Worm (Caenorhabditis elegans): Measurements from ENCODE around the gene rrp-1.

ce11 chrIV:10026129-10026528, 44.1 kb upstream of the rrp-1 start:
- TF ChIP-seq zfp-3 (GFP tag; conservative IDR thresholded peaks at IDR 0.05) (no peak), mep-1 (tag; optimal IDR thresholded peaks at IDR 0.05) (no peak), nhr-25 (tag; optimal IDR thresholded peaks at IDR 0.05; ENCODE audit: borderline replicate concordance, insufficient read depth) (no peak), php-3 (GFP tag; IDR thresholded peaks at IDR 0.05) (no peak), snpc-4 (tag; optimal IDR thresholded peaks at IDR 0.05) (no peak), ceh-82 (tag; optimal IDR thresholded peaks at IDR 0.05) (no peak), zag-1 (tag; optimal IDR thresholded peaks at IDR 0.05) (no peak), ama-1 (optimal IDR thresholded peaks at IDR 0.05) (no peak)
